Worm (Caenorhabditis elegans) whole organism, young adult: ENCODE data around the gene grl-23.
A peak's percentile ranks its signal among the peaks of the same experiment; 100 is the strongest.

Experiments
- B0019.2 ChIP-seq: fragments of 200-800 bp; sonication (Bioruptor generic); conservative IDR thresholded peaks from 2 replicates; pipeline ENCODE4 v1.3.6; 2022; ENCODE audit warnings: missing genetic modification reagents, missing genetic modification characterization, missing compliant biosample characterization
- C17E4.6 ChIP-seq: fragments of 200-800 bp; sonication (Bioruptor generic); IDR thresholded peaks from 2 replicates; pipeline ENCODE4 v1.3.6; 2022; ENCODE audit warnings: missing genetic modification reagents, missing genetic modification characterization, missing compliant biosample characterization
- F37B4.10 ChIP-seq: fragments of 200-800 bp; sonication (Bioruptor generic); IDR thresholded peaks from 2 replicates; pipeline ENCODE4 v1.3.6; 2022; ENCODE audit warnings: missing genetic modification characterization, missing compliant biosample characterization
- F49E8.2 ChIP-seq: sonication (generic microtip); optimal IDR thresholded peaks from 3 replicates; lab custom pipeline; 2017; ENCODE audit warnings: missing genetic modification characterization, mild to moderate bottlenecking, missing compliant biosample characterization, antibody characterized with exemption, moderate library complexity; ENCODE audit not compliant: insufficient read depth
- F52B5.7 ChIP-seq: sonication (generic microtip); optimal IDR thresholded peaks from 2 replicates; lab custom pipeline; 2016; ENCODE audit warnings: mild to moderate bottlenecking, missing genetic modification characterization, missing compliant biosample characterization
- F57A8.1 ChIP-seq: fragments of 200-800 bp; sonication (Bioruptor generic); optimal IDR thresholded peaks from 2 replicates; lab custom pipeline; 2018; ENCODE audit warnings: mild to moderate bottlenecking, missing genetic modification characterization, moderate library complexity, missing compliant biosample characterization
- Y56A3A.18 ChIP-seq: fragments of 200-800 bp; sonication (Bioruptor generic); IDR thresholded peaks from 2 replicates; pipeline ENCODE4 v1.3.6; 2022; ENCODE audit warnings: missing genetic modification reagents, missing genetic modification characterization, missing compliant biosample characterization
- aptf-2 ChIP-seq: fragments of 200-800 bp; sonication (Bioruptor generic); conservative IDR thresholded peaks from 2 replicates; pipeline ENCODE4 v1.3.6; 2022; ENCODE audit warnings: missing genetic modification reagents, missing genetic modification characterization, missing compliant biosample characterization
- attf-5 ChIP-seq: fragments of 200-800 bp; sonication (Bioruptor generic); optimal IDR thresholded peaks from 2 replicates; lab custom pipeline; 2018; ENCODE audit warnings: mild to moderate bottlenecking, missing genetic modification characterization, missing compliant biosample characterization
- attf-6 ChIP-seq: fragments of 200-800 bp; sonication (Bioruptor generic); IDR thresholded peaks from 2 replicates; pipeline ENCODE4 v1.3.6; 2022; ENCODE audit warnings: missing genetic modification reagents, missing genetic modification characterization, missing compliant biosample characterization
- cebp-1 ChIP-seq, 2 experiments: fragments of 200-800 bp in 1 of 2; sonication (Bioruptor generic) in 1 of 2; sonication (generic microtip) in 1 of 2; IDR thresholded peaks in 1 of 2; optimal IDR thresholded peaks in 1 of 2; 2 replicates each; pipeline versions ENCODE4 v1.3.6 to Lab custom; 2017 to 2022; ENCODE audit warnings: missing compliant biosample characterization in 2 of 2, missing genetic modification characterization in 2 of 2, mild to moderate bottlenecking in 1 of 2, missing genetic modification reagents in 1 of 2, moderate library complexity in 1 of 2
- ceh-40 ChIP-seq: fragments of 200-800 bp; sonication (Bioruptor generic); IDR thresholded peaks from 2 replicates; pipeline ENCODE4 v1.3.6; 2022; ENCODE audit warnings: missing genetic modification characterization, missing compliant biosample characterization
- chd-7 ChIP-seq: sonication (generic microtip); optimal IDR thresholded peaks from 2 replicates; lab custom pipeline; 2016; ENCODE audit warnings: mild to moderate bottlenecking, missing genetic modification characterization, moderate library complexity, missing compliant biosample characterization
- dpff-1 ChIP-seq: sonication (generic microtip); optimal IDR thresholded peaks from 2 replicates; lab custom pipeline; 2017; ENCODE audit warnings: mild to moderate bottlenecking, missing genetic modification characterization, missing compliant biosample characterization
- efl-1 ChIP-seq: fragments of 150-350 bp; optimal IDR thresholded peaks from 2 replicates; lab custom pipeline; 2014; ENCODE audit warnings: missing biosample characterization, missing genetic modification reagents, missing genetic modification characterization
- egrh-3 ChIP-seq: fragments of 200-800 bp; sonication (Bioruptor generic); IDR thresholded peaks from 2 replicates; pipeline ENCODE4 v1.3.6; 2022; ENCODE audit warnings: missing genetic modification reagents, missing genetic modification characterization, missing compliant biosample characterization
- ekl-4 ChIP-seq: fragments of 200-800 bp; sonication (Bioruptor generic); IDR thresholded peaks from 2 replicates; pipeline ENCODE4 v1.3.6; 2022; ENCODE audit warnings: missing genetic modification reagents, missing genetic modification characterization, missing compliant biosample characterization
- him-1 ChIP-seq: sonication (generic microtip); optimal IDR thresholded peaks from 2 replicates; lab custom pipeline; 2016; ENCODE audit warnings: missing genotype, missing genetic modification reagents, missing genetic modification characterization, missing compliant biosample characterization
- hsf-1 ChIP-seq: fragments of 200-800 bp; sonication (Bioruptor generic); IDR thresholded peaks from 2 replicates; pipeline ENCODE4 v1.3.6; 2022; ENCODE audit warnings: missing genetic modification reagents, missing genetic modification characterization, missing compliant biosample characterization
- lag-1 ChIP-seq: fragments of 200-800 bp; sonication (Bioruptor generic); IDR thresholded peaks from 2 replicates; pipeline ENCODE4 v1.3.6; 2022; ENCODE audit warnings: missing genetic modification reagents, missing genetic modification characterization, missing compliant biosample characterization
- lsl-1 ChIP-seq: fragments of 200-800 bp; sonication (Bioruptor generic); optimal IDR thresholded peaks from 2 replicates; lab custom pipeline; 2018; ENCODE audit warnings: mild to moderate bottlenecking, missing genetic modification characterization, moderate library complexity, missing compliant biosample characterization
- mcd-1 ChIP-seq: fragments of 200-800 bp; sonication (Bioruptor generic); IDR thresholded peaks from 2 replicates; pipeline ENCODE4 v1.3.6; 2022; ENCODE audit warnings: missing genetic modification reagents, missing genetic modification characterization, missing compliant biosample characterization
- nfya-1 ChIP-seq: sonication (generic microtip); optimal IDR thresholded peaks from 2 replicates; lab custom pipeline; 2017; ENCODE audit warnings: antibody characterized with exemption, missing compliant biosample characterization, missing genetic modification characterization, borderline replicate concordance; ENCODE audit not compliant: insufficient read depth
- nhr-80 ChIP-seq: sonication (generic microtip); optimal IDR thresholded peaks from 2 replicates; lab custom pipeline; 2016; ENCODE audit warnings: missing genetic modification characterization, missing compliant biosample characterization
- nhr-90 ChIP-seq: sonication (generic microtip); optimal IDR thresholded peaks from 2 replicates; lab custom pipeline; 2016; ENCODE audit warnings: missing genotype, mild to moderate bottlenecking, missing genetic modification characterization, missing compliant biosample characterization
- rec-8 ChIP-seq, 2 experiments: sonication (generic microtip); optimal IDR thresholded peaks; 2 replicates each; lab custom pipeline; 2016; ENCODE audit warnings: mild to moderate bottlenecking in 2 of 2, missing genetic modification characterization in 2 of 2, missing genetic modification reagents in 2 of 2, missing genotype in 2 of 2, missing biosample characterization in 1 of 2, missing compliant biosample characterization in 1 of 2, moderate library complexity in 1 of 2
- unc-62 ChIP-seq: fragments of 150-350 bp; optimal IDR thresholded peaks from 2 replicates; lab custom pipeline; 2014; ENCODE audit warnings: missing biosample characterization, missing genetic modification reagents, missing genetic modification characterization
- xnd-1 ChIP-seq: sonication (generic microtip); optimal IDR thresholded peaks from 2 replicates; lab custom pipeline; 2016; ENCODE audit warnings: missing genotype, missing genetic modification reagents, missing genetic modification characterization, missing compliant biosample characterization
- zfh-2 ChIP-seq: fragments of 200-800 bp; sonication (Bioruptor generic); conservative IDR thresholded peaks from 2 replicates; pipeline ENCODE4 v1.3.6; 2022; ENCODE audit warnings: missing genetic modification reagents, missing genetic modification characterization, missing compliant biosample characterization
- ztf-26 ChIP-seq: sonication (generic microtip); optimal IDR thresholded peaks from 2 replicates; lab custom pipeline; 2017; ENCODE audit warnings: missing genetic modification characterization, missing compliant biosample characterization

grl-23 gene

DNA sequence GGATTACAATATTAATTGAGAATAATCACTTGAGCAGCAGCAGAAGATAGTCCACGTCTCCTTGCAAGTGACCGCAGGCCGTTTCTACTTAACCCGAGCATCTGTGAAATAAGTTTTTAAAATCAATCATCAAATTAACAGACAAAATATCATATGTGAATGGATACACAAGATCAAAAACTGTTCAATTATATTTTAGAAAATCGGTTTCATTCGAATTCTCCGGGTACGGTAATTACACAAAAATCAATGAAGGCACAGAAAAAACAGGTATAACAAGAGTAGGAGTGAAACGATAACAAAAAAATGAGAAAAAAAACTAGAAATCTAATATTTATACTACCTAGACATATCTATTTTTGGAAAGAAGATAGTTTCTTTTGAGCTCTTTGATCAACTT lies 19.5 kb upstream of the grl-23 start, which contains the start of gene mma-1:
TSS of gene mma-1 (minus strand) at position 101 of the 400 bp plus-strand sequence.
- TF ChIP-seq nhr-80 (no peak), dpff-1 (tag; lab: Kevin White, UChicago) (no peak), hsf-1 (0 out of 2 replicates have a peak, but pooled peaks have one; percentile 27), ceh-40 (GFP tag; lab: Robert Waterston, UW) (no peak), attf-5 (GFP tag; lab: Kevin White, UChicago) (no peak)

DNA sequence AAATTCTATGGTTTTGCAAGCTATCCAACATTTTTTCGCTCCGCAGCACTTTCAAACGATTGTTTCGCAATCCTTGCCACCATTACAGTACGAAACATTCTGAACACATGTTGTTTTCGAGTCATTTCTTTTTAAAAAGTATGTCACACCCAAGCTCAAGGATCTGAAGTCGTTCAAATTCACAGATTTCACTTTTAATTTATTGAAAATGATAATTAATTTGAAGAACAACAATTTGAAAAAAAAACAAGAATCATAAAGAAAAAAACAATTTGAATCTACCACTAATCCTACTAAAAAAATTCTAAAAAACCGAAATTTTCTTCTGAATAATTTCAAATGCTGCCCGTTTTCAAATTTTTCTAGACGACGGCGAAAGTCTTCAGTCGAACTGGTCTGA lies 15.7 kb upstream of the grl-23 start, which contains the start of gene C14C10.2:
TSS of gene C14C10.2 (minus strand) at position 101 of the 400 bp plus-strand sequence.
- TF ChIP-seq cebp-1 (GFP tag; IDR thresholded peaks at IDR 0.05; lab: Robert Waterston, UW) (no peak), cebp-1 (tag; optimal IDR thresholded peaks at IDR 0.05; lab: Kevin White, UChicago) (peak; percentile 2), xnd-1 (tag; lab: Kevin White, UChicago) (no peak), F37B4.10 (GFP tag; lab: Robert Waterston, UW) (no peak)

DNA sequence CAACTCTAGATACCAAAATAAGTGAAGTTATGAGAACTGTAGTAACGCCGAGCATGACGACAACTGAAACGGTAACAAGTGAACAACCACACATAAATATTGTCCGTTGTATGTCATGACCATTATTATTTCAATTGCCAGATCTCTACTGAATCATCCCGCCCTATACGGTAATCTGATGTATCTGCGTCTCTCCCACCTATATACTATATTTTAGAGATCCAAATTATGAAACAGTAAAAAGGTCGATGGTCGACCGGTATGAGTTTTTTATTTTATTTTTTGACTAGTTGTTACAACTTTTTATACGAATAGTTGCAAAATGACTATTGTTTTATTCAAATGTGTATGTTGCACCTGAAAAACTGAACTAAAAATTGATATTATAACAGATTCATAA lies 13.9 kb upstream of the grl-23 start, which contains the start of gene ttr-43:
TSS of gene ttr-43 (minus strand) at position 101 of the 400 bp plus-strand sequence.
- TF ChIP-seq nhr-90 (no peak), egrh-3 (GFP tag; lab: Robert Waterston, UW) (no peak), aptf-2 (GFP tag; lab: Robert Waterston, UW) (no peak), mcd-1 (GFP tag; lab: Robert Waterston, UW) (no peak), B0019.2 (no peak), rec-8 (tag; optimal IDR thresholded peaks at IDR 0.05; lab: Kevin White, UChicago) (no peak), F49E8.2 (tag; lab: Kevin White, UChicago) (no peak)
- TF ChIP-seq, all 124 proteins: peak for 0

DNA sequence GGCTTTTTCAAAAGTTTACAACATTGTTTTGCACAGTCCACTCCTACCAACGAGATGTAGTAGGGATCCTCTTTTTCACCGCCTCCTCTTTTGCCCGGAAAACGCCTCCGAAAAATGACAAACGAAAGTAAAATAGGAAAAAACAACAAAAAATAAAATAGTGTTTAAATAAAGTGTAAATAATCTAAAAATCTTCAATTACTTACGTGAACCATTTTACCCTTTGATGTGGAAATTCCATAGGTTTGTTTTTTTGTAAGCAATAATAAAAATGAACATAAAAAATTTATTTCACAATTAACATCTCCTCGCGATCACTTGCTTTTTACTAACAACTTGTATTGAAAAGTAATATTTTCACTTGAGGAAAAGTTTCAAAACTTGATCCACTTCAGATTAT lies 11.3 kb upstream of the grl-23 start, which contains the start of gene C14C10.1:
TSS of gene C14C10.1 (plus strand) at position 301 of the 400 bp plus-strand sequence.
- TF ChIP-seq F52B5.7 (tag; lab: Kevin White, UChicago) = no peak

DNA sequence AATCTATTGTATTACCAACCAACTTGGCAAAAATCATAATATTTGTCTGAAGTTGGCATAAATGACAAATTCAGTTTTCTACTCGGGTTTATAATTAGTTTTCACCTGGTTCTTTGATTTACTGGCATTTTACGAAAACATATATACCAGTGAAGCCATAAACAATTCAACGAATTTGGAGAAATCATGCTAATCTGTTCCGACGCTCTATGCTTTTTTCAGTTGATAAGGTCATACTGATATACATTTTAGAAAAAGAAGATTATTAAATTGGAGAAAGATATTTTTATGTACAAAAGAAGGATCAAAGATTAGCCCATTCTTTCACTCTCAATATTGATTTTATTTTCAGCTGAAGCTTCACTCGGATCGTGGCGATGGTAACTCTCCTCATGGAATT lies 10.1 kb upstream of the grl-23 start:
- TF ChIP-seq aptf-2 (GFP tag; lab: Robert Waterston, UW) = no peak
- TF ChIP-seq ztf-26 = no peak
- TF ChIP-seq nfya-1 (tag; lab: Kevin White, UChicago) = no peak
- no peak for TF ChIP-seq F57A8.1
- no peak for TF ChIP-seq chd-7 (tag; lab: Kevin White, UChicago)
- no peak for TF ChIP-seq lsl-1
- no peak for TF ChIP-seq unc-62 (GFP tag; lab: Kevin White, UChicago)
- no peak for TF ChIP-seq zfh-2 (GFP tag; lab: Robert Waterston, UW)
- TF ChIP-seq C17E4.6 = no peak
- TF ChIP-seq lag-1 = no peak
- no peak for TF ChIP-seq ekl-4 (GFP tag; lab: Robert Waterston, UW)
- TF ChIP-seq him-1 (tag; lab: Kevin White, UChicago) = no peak
- no peak for TF ChIP-seq attf-6 (GFP tag; lab: Robert Waterston, UW)
- no peak for TF ChIP-seq Y56A3A.18 (GFP tag; lab: Robert Waterston, UW)
- TF ChIP-seq efl-1 (GFP tag; lab: Kevin White, UChicago) = no peak
